Worm (Caenorhabditis elegans): ENCODE data around the gene F10E7.5.
"Not testable (repeated sequence)": the region's sequence is repeated elsewhere in the genome, so short reads cannot be mapped to it uniquely, and the experiment has no call there.

F10E7.5 gene

ce11 chrII:7111657-7112049 is at the start of gene F10E7.5:
Gene F10E7.5, plus strand, starts transcription at chrII:7111978.
- TF ChIP-seq him-1 (tag; optimal IDR thresholded peaks at IDR 0.05) (peak; percentile 51), W03F9.2 (tag; optimal IDR thresholded peaks at IDR 0.05) (no peak)

ce11 chrII:7065391-7065790 is 46.4 kb upstream of the F10E7.5 start, which contains the start of gene nos-2:
Gene nos-2, plus strand, starts transcription at chrII:7065618.
- TF ChIP-seq dao-5 (tag; optimal IDR thresholded peaks at IDR 0.05) = no peak
- TF ChIP-seq W03F9.2 (tag; optimal IDR thresholded peaks at IDR 0.05) = no peak
- no peak for TF ChIP-seq him-1 (tag; optimal IDR thresholded peaks at IDR 0.05)

ce11 chrII:7069866-7070265 is 41.9 kb upstream of the F10E7.5 start, which contains the start of gene him-14:
Gene him-14, minus strand, starts transcription at chrII:7069966.
- TF ChIP-seq dao-5 (tag; optimal IDR thresholded peaks at IDR 0.05) (no peak), him-1 (tag; optimal IDR thresholded peaks at IDR 0.05) (no peak), W03F9.2 (tag; optimal IDR thresholded peaks at IDR 0.05) (no peak)

- TF ChIP-seq dao-5 (tag; optimal IDR thresholded peaks at IDR 0.05) (no peak), him-1 (tag; optimal IDR thresholded peaks at IDR 0.05) (no peak), W03F9.2 (tag; optimal IDR thresholded peaks at IDR 0.05) (no peak)
Measured at ce11 chrII:7070434-7070833, 41.3 kb upstream of the F10E7.5 start.

ce11 chrII:7072315-7072589 is 39.5 kb upstream of the F10E7.5 start, which contains the start of gene kars-1:
Gene kars-1, minus strand, starts transcription at chrII:7072415.
- TF ChIP-seq W03F9.2 (tag; optimal IDR thresholded peaks at IDR 0.05) (no peak), him-1 (tag; optimal IDR thresholded peaks at IDR 0.05) (no peak), dao-5 (tag; optimal IDR thresholded peaks at IDR 0.05) (no peak)

- TF ChIP-seq W03F9.2 (tag; optimal IDR thresholded peaks at IDR 0.05) (peak; percentile 58), him-1 (tag; optimal IDR thresholded peaks at IDR 0.05) (peak; percentile 11), dao-5 (tag; optimal IDR thresholded peaks at IDR 0.05) (no peak)
Measured at ce11 chrII:7072590-7073536, 38.9 kb upstream of the F10E7.5 start.

- TF ChIP-seq W03F9.2 (tag; optimal IDR thresholded peaks at IDR 0.05) (no peak), dao-5 (tag; optimal IDR thresholded peaks at IDR 0.05) (no peak), him-1 (tag; optimal IDR thresholded peaks at IDR 0.05) (no peak)
Measured at ce11 chrII:7073537-7073913, 38.3 kb upstream of the F10E7.5 start, which contains the start of gene kat-1. Gene kat-1, plus strand, starts transcription at chrII:7073814.

ce11 chrII:7075564-7076228 is 36.1 kb upstream of the F10E7.5 start, which contains the start of gene T02G5.7:
Gene T02G5.7, plus strand, starts transcription at chrII:7075614.
- TF ChIP-seq W03F9.2 (tag; optimal IDR thresholded peaks at IDR 0.05) = no peak
- TF ChIP-seq dao-5 (tag; optimal IDR thresholded peaks at IDR 0.05) = no peak
- no peak for TF ChIP-seq him-1 (tag; optimal IDR thresholded peaks at IDR 0.05)

- TF ChIP-seq W03F9.2, him-1, dao-5 (tag; optimal IDR thresholded peaks at IDR 0.05): not testable (repeated sequence)
Measured at ce11 chrII:7084021-7084420, 27.8 kb upstream of the F10E7.5 start, which contains the start of the genes T02G5.14 and T02G5.15. Gene T02G5.14, plus strand, starts transcription at chrII:7084321. Gene T02G5.15, plus strand, starts transcription at chrII:7084321.

ce11 chrII:7090085-7090484 is 21.7 kb upstream of the F10E7.5 start:
- TF ChIP-seq W03F9.2 (tag; optimal IDR thresholded peaks at IDR 0.05) = no peak
- no peak for TF ChIP-seq dao-5 (tag; optimal IDR thresholded peaks at IDR 0.05)
- TF ChIP-seq him-1 (tag; optimal IDR thresholded peaks at IDR 0.05) = no peak

- no peak for TF ChIP-seq him-1 (tag; optimal IDR thresholded peaks at IDR 0.05)
- TF ChIP-seq dao-5 (tag; optimal IDR thresholded peaks at IDR 0.05) = no peak
- no peak for TF ChIP-seq W03F9.2 (tag; optimal IDR thresholded peaks at IDR 0.05)
Measured at ce11 chrII:7090852-7091251, 20.9 kb upstream of the F10E7.5 start.

ce11 chrII:7093339-7093821 is 18.4 kb upstream of the F10E7.5 start, which contains the start of gene T02G5.3:
Gene T02G5.3, plus strand, starts transcription at chrII:7093389.
- TF ChIP-seq dao-5 (tag; optimal IDR thresholded peaks at IDR 0.05) (no peak), him-1 (tag; optimal IDR thresholded peaks at IDR 0.05) (no peak), W03F9.2 (tag; optimal IDR thresholded peaks at IDR 0.05) (no peak)

- no peak for TF ChIP-seq dao-5 (tag; optimal IDR thresholded peaks at IDR 0.05)
- TF ChIP-seq W03F9.2 (tag; optimal IDR thresholded peaks at IDR 0.05) = no peak
- no peak for TF ChIP-seq him-1 (tag; optimal IDR thresholded peaks at IDR 0.05)
Measured at ce11 chrII:7095970-7096369, 15.8 kb upstream of the F10E7.5 start.

ce11 chrII:7098578-7098977 is 13.2 kb upstream of the F10E7.5 start, which contains the start of gene mct-5:
Gene mct-5, minus strand, starts transcription at chrII:7098593.
- TF ChIP-seq dao-5 (tag; optimal IDR thresholded peaks at IDR 0.05) = no peak
- TF ChIP-seq him-1 (tag; optimal IDR thresholded peaks at IDR 0.05) = no peak
- TF ChIP-seq W03F9.2 (tag; optimal IDR thresholded peaks at IDR 0.05) = no peak

All from whole organism, L4/young adult.